Fruit fly (Drosophila melanogaster) Kc167 (cell line): Measurements from ENCODE around the gene CG9855.

ENCODE experiments used
- Myc ChIP-seq: fragments of >200 bp; optimal IDR thresholded peaks from 2 replicates; lab custom pipeline; 2017; ENCODE audit warnings: missing external identifiers
- Sin3A ChIP-seq: fragments of >200 bp; optimal IDR thresholded peaks from 2 replicates; lab custom pipeline; 2018; ENCODE audit warnings: missing external identifiers
- h ChIP-seq: fragments of >200 bp; optimal IDR thresholded peaks from 3 replicates; lab custom pipeline; 2018; ENCODE audit warnings: missing external identifiers
- insv ChIP-seq: fragments of >200 bp; optimal IDR thresholded peaks from 3 replicates; lab custom pipeline; 2018; ENCODE audit warnings: missing external identifiers
- psq ChIP-seq: fragments of >200 bp; optimal IDR thresholded peaks from 2 replicates; lab custom pipeline; 2017; ENCODE audit warnings: missing external identifiers
- ttk ChIP-seq: sonication (Bioruptor generic); optimal IDR thresholded peaks from 2 replicates; lab custom pipeline; 2017; ENCODE audit warnings: missing external identifiers

CG9855 gene

dm6 chr3R:4407325-4407724 lies 9.7 kb upstream of the CG9855 start:
- TF ChIP-seq psq (lab: Kevin White, UChicago) (no peak), insv (lab: Kevin White, UChicago) (no peak), Sin3A (lab: Kevin White, UChicago) (no peak), ttk (lab: Kevin White, UChicago) (no peak), Myc (lab: Kevin White, UChicago) (no peak)

- TF ChIP-seq psq (lab: Kevin White, UChicago) (no peak), Myc (lab: Kevin White, UChicago) (no peak), ttk (lab: Kevin White, UChicago) (no peak), Sin3A (lab: Kevin White, UChicago) (no peak), h (no peak)
Observed at dm6 chr3R:4403706-4404392, 6.2 kb upstream of the CG9855 start.

DNA sequence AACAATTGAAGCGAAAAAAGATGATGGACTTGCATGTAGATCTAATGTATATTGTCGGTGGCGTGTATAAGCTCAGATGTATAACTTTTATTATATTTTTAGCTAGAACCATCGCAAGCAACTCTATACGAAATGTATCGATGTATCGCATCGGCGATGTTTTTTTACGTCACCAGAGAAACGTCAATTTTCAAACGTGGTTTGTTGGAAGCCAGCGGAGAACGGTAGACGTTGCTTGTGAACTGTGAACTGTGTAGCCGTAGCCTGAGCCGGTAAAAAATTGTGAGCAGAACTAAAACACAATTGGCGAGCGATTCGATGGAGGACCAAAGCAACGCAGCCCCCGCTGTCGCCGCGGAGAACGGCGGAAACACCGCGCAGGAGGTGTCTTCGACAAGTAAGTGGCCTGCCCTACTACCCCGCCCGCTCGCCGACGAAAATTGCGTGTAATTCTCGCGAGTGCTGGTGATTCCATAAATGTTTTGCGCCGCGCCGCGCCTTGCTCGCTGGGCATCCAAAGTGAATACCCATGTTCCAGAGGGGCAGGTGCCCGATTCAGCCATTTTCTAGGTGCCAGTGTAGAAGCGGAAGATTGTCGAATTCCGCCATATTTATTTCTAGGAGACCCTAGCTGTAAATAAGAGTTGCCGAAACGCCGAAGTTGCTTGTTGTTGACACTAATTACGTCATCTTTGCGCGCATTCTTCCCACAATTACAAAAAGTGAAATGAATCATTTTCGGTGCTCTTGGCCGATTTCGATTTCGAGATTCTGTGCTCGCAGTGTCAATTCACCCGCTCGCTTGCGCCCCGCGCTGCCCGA lies 5.4 kb upstream of the CG9855 start, which contains the start of gene lost:
lost (plus strand) TSS at position 193 of the 822 bp plus-strand sequence.
- TF ChIP-seq ttk (lab: Kevin White, UChicago) = no peak
- no peak for TF ChIP-seq h
- TF ChIP-seq psq (lab: Kevin White, UChicago) = no peak
- no peak for TF ChIP-seq Myc (lab: Kevin White, UChicago)
- TF ChIP-seq Sin3A (lab: Kevin White, UChicago) = no peak
- no peak for TF ChIP-seq insv (lab: Kevin White, UChicago)

DNA sequence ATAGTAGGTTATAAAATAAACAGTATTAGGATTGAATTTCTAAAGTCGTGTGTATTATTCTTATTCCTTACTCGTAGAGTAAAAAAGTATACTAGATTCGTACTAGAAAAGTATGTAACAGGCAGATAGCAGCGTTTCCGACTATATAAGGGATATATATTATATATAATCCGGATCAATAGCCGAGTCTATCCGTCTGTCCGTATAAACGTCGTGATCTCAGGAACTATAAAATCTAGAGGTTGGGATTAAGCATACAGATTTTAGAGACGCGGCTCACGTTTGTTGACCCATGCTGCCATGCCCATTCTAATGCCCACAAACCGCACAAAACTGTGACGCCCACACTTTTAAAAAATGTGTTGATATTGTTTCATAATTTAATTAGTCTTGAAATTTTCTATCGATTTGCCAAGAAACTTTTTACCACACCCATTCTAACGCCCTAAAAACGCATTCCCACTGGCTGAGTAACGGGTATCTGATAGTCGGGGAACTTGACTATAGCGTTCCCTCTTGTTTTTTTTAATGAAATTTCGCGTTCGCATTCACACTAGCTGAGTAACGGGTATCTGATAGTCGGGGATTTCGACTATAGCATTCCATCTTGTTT lies 4.4 kb upstream of the CG9855 start, which contains the start of gene CG9853:
CG9853 (minus strand) TSS at position 51 of the 613 bp plus-strand sequence.
- TF ChIP-seq h = no peak

dm6 chr3R:4400497-4400833 lies 2.8 kb upstream of the CG9855 start, which contains the start of gene CG14647:
TSS of gene CG14647 (plus strand) at chr3R:4400510.
- no peak for TF ChIP-seq insv (lab: Kevin White, UChicago)
- no peak for TF ChIP-seq h
- TF ChIP-seq psq (lab: Kevin White, UChicago) = no peak
- no peak for TF ChIP-seq Sin3A (lab: Kevin White, UChicago)
- no peak for TF ChIP-seq Myc (lab: Kevin White, UChicago)
- no peak for TF ChIP-seq ttk (lab: Kevin White, UChicago)

- TF ChIP-seq h (no peak), Sin3A (lab: Kevin White, UChicago) (no peak), psq (lab: Kevin White, UChicago) (no peak), insv (lab: Kevin White, UChicago) (no peak), ttk (lab: Kevin White, UChicago) (no peak), Myc (lab: Kevin White, UChicago) (no peak)
Observed at dm6 chr3R:4399810-4400496, 2.3 kb upstream of the CG9855 start.

- TF ChIP-seq Sin3A (lab: Kevin White, UChicago) = no peak
- TF ChIP-seq psq (lab: Kevin White, UChicago) = no peak
- TF ChIP-seq ttk (lab: Kevin White, UChicago) = no peak
- no peak for TF ChIP-seq insv (lab: Kevin White, UChicago)
- no peak for TF ChIP-seq Myc (lab: Kevin White, UChicago)
- no peak for TF ChIP-seq h
Observed at dm6 chr3R:4394654-4395581, 2.8 kb downstream of the CG9855 start.

DNA sequence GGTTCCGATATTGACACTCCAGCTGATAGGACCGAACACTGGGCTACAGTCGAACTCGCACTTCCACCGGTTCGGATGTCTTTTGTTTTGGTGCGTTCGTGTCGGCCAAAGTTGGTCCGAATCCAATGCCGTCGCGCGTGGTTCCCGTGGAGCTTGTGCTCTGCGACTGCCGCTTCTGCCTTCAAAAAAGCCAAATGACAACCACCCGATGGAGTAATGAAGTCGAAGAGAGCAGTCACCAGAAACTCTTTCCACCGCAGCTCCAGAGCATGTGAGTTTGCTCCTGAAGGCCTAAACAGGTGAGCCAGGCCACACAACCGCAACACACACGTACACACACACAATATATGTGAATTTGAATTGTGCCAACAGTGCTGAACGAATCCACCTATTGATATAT lies 3.6 kb downstream of the CG9855 start, which contains the start of gene CG34112:
CG34112 (minus strand) TSS at position 143 of the 400 bp plus-strand sequence.
- TF ChIP-seq ttk (lab: Kevin White, UChicago) = no peak
- no peak for TF ChIP-seq Sin3A (lab: Kevin White, UChicago)
- no peak for TF ChIP-seq Myc (lab: Kevin White, UChicago)
- no peak for TF ChIP-seq insv (lab: Kevin White, UChicago)
- TF ChIP-seq psq (lab: Kevin White, UChicago) = no peak
- TF ChIP-seq h = no peak

dm6 chr3R:4390133-4390532 lies 7.5 kb downstream of the CG9855 start, which contains the start of gene CG14646:
TSS of gene CG14646 (plus strand) at chr3R:4390366.
- TF ChIP-seq Sin3A (lab: Kevin White, UChicago) (no peak), Myc (lab: Kevin White, UChicago) (no peak), h (no peak), psq (lab: Kevin White, UChicago) (no peak), ttk (lab: Kevin White, UChicago) (no peak), insv (lab: Kevin White, UChicago) (no peak)

DNA sequence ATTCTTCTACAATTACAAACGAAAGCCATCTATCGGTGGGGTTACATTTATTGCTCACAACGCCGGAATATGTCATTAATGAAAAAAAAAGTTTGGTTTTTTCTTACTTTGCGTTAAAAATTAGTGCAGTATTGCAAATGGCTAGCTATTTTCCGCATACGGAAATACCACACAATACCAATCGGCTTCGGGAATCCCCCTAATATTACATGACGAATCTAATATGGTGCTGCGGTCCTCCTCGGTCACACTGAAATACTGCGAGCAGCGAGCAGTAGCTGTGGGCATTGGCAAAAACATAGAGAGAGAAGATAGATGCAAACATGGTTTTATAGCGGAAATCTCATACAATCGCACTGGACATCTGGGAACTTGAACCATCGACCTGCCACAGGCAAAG lies 10.2 kb downstream of the CG9855 start, which contains the start of gene tub:
tub (plus strand) TSS at position 253 of the 400 bp plus-strand sequence.
- TF ChIP-seq Myc (lab: Kevin White, UChicago) (no peak), Sin3A (lab: Kevin White, UChicago) (no peak), ttk (lab: Kevin White, UChicago) (no peak), psq (lab: Kevin White, UChicago) (no peak), h (no peak), insv (lab: Kevin White, UChicago) (no peak)
